Fruit fly (Drosophila melanogaster): ENCODE measurements around the gene CG3345.

The CG3345 gene

DNA sequence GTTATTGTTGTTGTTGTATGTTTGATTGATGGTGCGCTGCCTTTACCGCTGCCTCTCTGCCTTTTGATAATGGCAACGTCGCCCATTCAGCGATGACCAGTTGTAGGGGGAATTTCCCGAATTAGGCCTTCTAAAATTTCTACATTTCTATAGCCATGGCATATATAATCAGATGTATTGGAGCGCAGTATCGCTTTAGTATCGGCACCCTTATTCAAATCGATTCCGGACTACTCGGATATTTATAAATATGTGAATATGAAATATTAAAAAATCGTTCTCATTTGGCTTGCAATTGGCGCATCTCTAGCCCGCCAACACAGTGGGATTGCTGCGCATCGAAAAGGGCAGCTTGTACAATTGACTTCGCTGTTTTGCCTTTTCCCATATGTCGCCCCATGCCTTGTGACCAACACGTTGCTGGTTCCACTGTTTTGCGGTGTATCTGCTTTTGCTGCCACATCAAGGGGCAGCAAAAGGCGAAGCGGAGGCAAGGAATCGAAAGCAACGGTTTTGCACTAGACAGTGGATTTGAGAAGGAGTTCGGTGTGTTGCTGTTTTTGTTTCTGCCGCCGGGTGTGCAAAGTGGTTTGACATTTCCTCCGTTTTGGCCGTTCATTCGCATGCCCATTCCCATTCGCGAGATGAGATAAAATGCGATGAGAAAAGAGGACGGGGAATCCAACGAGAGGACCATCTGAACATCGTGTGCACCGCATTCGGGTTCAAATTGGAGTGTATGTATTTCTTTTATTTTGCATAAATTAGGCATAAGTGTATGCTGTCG is 44.1 kb upstream of the CG3345 start (continued):
- TF ChIP-seq MTF-1 (GFP tag; optimal IDR thresholded peaks at IDR 0.05; ENCODE audit: borderline replicate concordance) = peak; percentile 34
- peak; percentile 21 for TF ChIP-seq CG34376 (GFP tag; optimal IDR thresholded peaks at IDR 0.05)
- TF ChIP-seq br (optimal IDR thresholded peaks at IDR 0.05) = no peak
- TF ChIP-seq CG3838 (GFP tag; optimal IDR thresholded peaks at IDR 0.05) = peak; percentile 2
- peak; percentile 60 for TF ChIP-seq sisA (GFP tag; IDR thresholded peaks at IDR 0.05)
- TF ChIP-seq ham (GFP tag; IDR thresholded peaks at IDR 0.05) = no peak
- peak; percentile 86 for TF ChIP-seq sens (GFP tag)
- TF ChIP-seq kah (GFP tag; optimal IDR thresholded peaks at IDR 0.05) = peak; percentile 18
- TF ChIP-seq CG14667 (GFP tag; IDR thresholded peaks at IDR 0.05) = no peak
- TF ChIP-seq nerfin-2 (GFP tag; IDR thresholded peaks at IDR 0.05; ENCODE audit: partially characterized antibody) = no peak
- no peak for TF ChIP-seq HmgZ (tag; optimal IDR thresholded peaks at IDR 0.05)
- TF ChIP-seq CG13287 (GFP tag; IDR thresholded peaks at IDR 0.05; ENCODE audit: partially characterized antibody) = no peak
- no peak for TF ChIP-seq CG6175 (GFP tag; IDR thresholded peaks at IDR 0.05)
- TF ChIP-seq CG32532 (GFP tag; IDR thresholded peaks at IDR 0.05) = peak; percentile 64
- no peak for TF ChIP-seq Dip2 (GFP tag; IDR thresholded peaks at IDR 0.05)
- TF ChIP-seq CG10431 (GFP tag; optimal IDR thresholded peaks at IDR 0.05) = peak; percentile 18
- no peak for TF ChIP-seq Vsx1 (GFP tag; optimal IDR thresholded peaks at IDR 0.05)
- TF ChIP-seq CG11504 (tag; optimal IDR thresholded peaks at IDR 0.05) = no peak
- TF ChIP-seq row (GFP tag; IDR thresholded peaks at IDR 0.05) = peak; percentile 86
- peak; percentile 23 for TF ChIP-seq CG17829 (tag; optimal IDR thresholded peaks at IDR 0.05)
- no peak for TF ChIP-seq CG6254 (GFP tag; optimal IDR thresholded peaks at IDR 0.05)
- TF ChIP-seq disco-r (GFP tag; optimal IDR thresholded peaks at IDR 0.05) = no peak
- TF ChIP-seq NC2β (GFP tag; optimal IDR thresholded peaks at IDR 0.05) = no peak
- no peak for TF ChIP-seq Opbp (GFP tag; IDR thresholded peaks at IDR 0.05; ENCODE audit: partially characterized antibody)
- peak; percentile 55; the same call in 1 of the 3 replicates for TF ChIP-seq Mrtf (GFP tag; IDR thresholded peaks at IDR 0.05)
- no peak for TF ChIP-seq CG30020 (tag; optimal IDR thresholded peaks at IDR 0.05)
- TF ChIP-seq Fer3 (tag; optimal IDR thresholded peaks at IDR 0.05) = peak; percentile 60
- TF ChIP-seq CG4404 (GFP tag; IDR thresholded peaks at IDR 0.05) = peak; percentile 53
- peak; percentile 56; the same call in 2 of the 3 replicates for TF ChIP-seq zfh1 (GFP tag; IDR thresholded peaks at IDR 0.05)
- no peak for TF ChIP-seq pita (GFP tag; optimal IDR thresholded peaks at IDR 0.05)
- no peak for TF ChIP-seq Hmx (GFP tag; optimal IDR thresholded peaks at IDR 0.05)
- no peak for TF ChIP-seq Poxn (GFP tag; IDR thresholded peaks at IDR 0.05)
- no peak for TF ChIP-seq repo (GFP tag; optimal IDR thresholded peaks at IDR 0.05)
- TF ChIP-seq Hr39 (optimal IDR thresholded peaks at IDR 0.05) = no peak
- TF ChIP-seq CG14710 (tag; optimal IDR thresholded peaks at IDR 0.05) = peak; percentile 43
- TF ChIP-seq dmrt11E (tag; optimal IDR thresholded peaks at IDR 0.05) = no peak
- TF ChIP-seq CG6689 (GFP tag; IDR thresholded peaks at IDR 0.05) = peak; percentile 45
- TF ChIP-seq CG8290 (GFP tag; optimal IDR thresholded peaks at IDR 0.05) = no peak
- no peak for TF ChIP-seq CG8290 (tag; optimal IDR thresholded peaks at IDR 0.05)
- TF ChIP-seq Lhr (GFP tag; optimal IDR thresholded peaks at IDR 0.05) = peak; percentile 5
- no peak for TF ChIP-seq Lim3 (GFP tag; IDR thresholded peaks at IDR 0.05)
- no peak for TF ChIP-seq yki (optimal IDR thresholded peaks at IDR 0.05)
- TF ChIP-seq NC2α (GFP tag; optimal IDR thresholded peaks at IDR 0.05) = no peak
- TF ChIP-seq shn (GFP tag; optimal IDR thresholded peaks at IDR 0.05) = peak; percentile 15
- TF ChIP-seq nmo (GFP tag; optimal IDR thresholded peaks at IDR 0.05) = no peak
- peak; percentile 47; the same call in 1 of the 2 replicates for TF ChIP-seq dati (GFP tag; IDR thresholded peaks at IDR 0.05)
- peak; percentile 67 for TF ChIP-seq Chrac-16 (GFP tag; optimal IDR thresholded peaks at IDR 0.05)
- TF ChIP-seq CG11723 (GFP tag; optimal IDR thresholded peaks at IDR 0.05) = no peak
- peak; percentile 12 for TF ChIP-seq wek (GFP tag; optimal IDR thresholded peaks at IDR 0.05)
- peak; percentile 37 for TF ChIP-seq CG1792 (GFP tag; optimal IDR thresholded peaks at IDR 0.05)
- TF ChIP-seq Doc3 (GFP tag; IDR thresholded peaks at IDR 0.05; ENCODE audit: partially characterized antibody) = no peak
